Worm (Caenorhabditis elegans): ENCODE measurements around the gene F09C8.2.

ce11 chrX:16122628-16123027 is 24.2 kb downstream of the F09C8.2 start:
- TF ChIP-seq mml-1 (tag; optimal IDR thresholded peaks at IDR 0.05) = no peak
- no peak for TF ChIP-seq R02D3.7 (tag; optimal IDR thresholded peaks at IDR 0.05)
- no peak for TF ChIP-seq nhr-237 (tag; optimal IDR thresholded peaks at IDR 0.05)
- TF ChIP-seq lin-39 (tag; optimal IDR thresholded peaks at IDR 0.05) = no peak
- TF ChIP-seq lin-15B (tag; optimal IDR thresholded peaks at IDR 0.05) = no peak
- TF ChIP-seq unc-62 (GFP tag; optimal IDR thresholded peaks at IDR 0.05) = no peak
- TF ChIP-seq nhr-28 (tag; optimal IDR thresholded peaks at IDR 0.05) = no peak
- TF ChIP-seq nhr-67 (tag; optimal IDR thresholded peaks at IDR 0.05) = no peak
- no peak for TF ChIP-seq tbx-2 (tag; optimal IDR thresholded peaks at IDR 0.05)
- no peak for TF ChIP-seq pha-4 (tag; optimal IDR thresholded peaks at IDR 0.05)
